Fruit fly (Drosophila melanogaster): ENCODE results near the gene Bcs1.

- TF ChIP-seq CG15710 (tag; optimal IDR thresholded peaks at IDR 0.05) (no peak), gl (tag; optimal IDR thresholded peaks at IDR 0.05) (no peak), CG8159 (tag; optimal IDR thresholded peaks at IDR 0.05) (no peak), EcR (GFP tag; optimal IDR thresholded peaks at IDR 0.05) (no peak), Snoo (tag; optimal IDR thresholded peaks at IDR 0.05) (no peak), CG13204 (GFP tag; optimal IDR thresholded peaks at IDR 0.05) (no peak), CG14655 (GFP tag; optimal IDR thresholded peaks at IDR 0.05) (no peak)
Observed at dm6 chr2L:10230455-10230854, 8.0 kb downstream of the Bcs1 start.

All from whole organism, pupa.